Worm (Caenorhabditis elegans): ENCODE results near the gene spe-41.

spe-41 gene

ce11 chrIII:3478795-3479398 lies 34.9 kb upstream of the spe-41 start:
- TF ChIP-seq nhr-179 (tag; optimal IDR thresholded peaks at IDR 0.05) (no peak), nfyb-1 (GFP tag; IDR thresholded peaks at IDR 0.05) (0 out of 2 replicates have a peak, but pooled peaks have one; percentile 35)

- TF ChIP-seq hlh-26 (GFP tag; conservative IDR thresholded peaks at IDR 0.05) (no peak), ztf-22 (GFP tag; optimal IDR thresholded peaks at IDR 0.05) (no peak), Y95B8A.8 (GFP tag; IDR thresholded peaks at IDR 0.05) (no peak), tbx-9 (tag; optimal IDR thresholded peaks at IDR 0.05; ENCODE audit: borderline replicate concordance) (no peak), gei-17 (GFP tag; optimal IDR thresholded peaks at IDR 0.05) (no peak), somi-1 (GFP tag; optimal IDR thresholded peaks at IDR 0.05) (no peak)
Observed at ce11 chrIII:3477375-3477774, 33.4 kb upstream of the spe-41 start.

- no peak for TF ChIP-seq mxl-1 (tag; optimal IDR thresholded peaks at IDR 0.05)
- no peak for TF ChIP-seq dpff-1 (tag; optimal IDR thresholded peaks at IDR 0.05)
- TF ChIP-seq unc-130 (GFP tag; optimal IDR thresholded peaks at IDR 0.05): peak; percentile 7
- 0 out of 2 replicates have a peak, but pooled peaks have one; percentile 8 for TF ChIP-seq bed-2 (GFP tag; IDR thresholded peaks at IDR 0.05)
- no peak for TF ChIP-seq mes-4 (tag; optimal IDR thresholded peaks at IDR 0.05)
- TF ChIP-seq fkh-3 (tag; optimal IDR thresholded peaks at IDR 0.05): no peak
- no peak for TF ChIP-seq F10E7.11 (tag; optimal IDR thresholded peaks at IDR 0.05)
- no peak for TF ChIP-seq let-607 (tag; optimal IDR thresholded peaks at IDR 0.05)
- TF ChIP-seq ccch-3 (GFP tag; optimal IDR thresholded peaks at IDR 0.05): peak; percentile 5
- TF ChIP-seq attf-6 (GFP tag; IDR thresholded peaks at IDR 0.05): no peak
- TF ChIP-seq mel-28 (tag; optimal IDR thresholded peaks at IDR 0.05; ENCODE audit: borderline replicate concordance): no peak
- peak; percentile 86 for TF ChIP-seq ceh-100 (GFP tag; IDR thresholded peaks at IDR 0.05)
Observed at ce11 chrIII:3476245-3476644, 32.2 kb upstream of the spe-41 start.

ce11 chrIII:3475497-3475896 lies 31.5 kb upstream of the spe-41 start, which contains the start of gene C34C12.9:
Gene C34C12.9, minus strand, starts transcription at chrIII:3475512.
- no peak for TF ChIP-seq mxl-1 (tag; optimal IDR thresholded peaks at IDR 0.05)
- no peak for TF ChIP-seq B0019.2 (GFP tag; conservative IDR thresholded peaks at IDR 0.05)
- TF ChIP-seq hlh-26 (GFP tag; conservative IDR thresholded peaks at IDR 0.05): no peak
- TF ChIP-seq F10E7.11 (tag; optimal IDR thresholded peaks at IDR 0.05): no peak
- no peak for TF ChIP-seq mes-4 (tag; optimal IDR thresholded peaks at IDR 0.05)
- 0 out of 2 replicates have a peak, but pooled peaks have one; percentile 36 for TF ChIP-seq Y56A3A.18 (GFP tag; IDR thresholded peaks at IDR 0.05)
- TF ChIP-seq lin-35 (GFP tag; optimal IDR thresholded peaks at IDR 0.05): no peak
- TF ChIP-seq ztf-25 (GFP tag; IDR thresholded peaks at IDR 0.05): no peak
- TF ChIP-seq F22D6.2 (tag; optimal IDR thresholded peaks at IDR 0.05): no peak
- TF ChIP-seq lin-26 (GFP tag; IDR thresholded peaks at IDR 0.05): no peak
- no peak for TF ChIP-seq nfyb-1 (GFP tag; IDR thresholded peaks at IDR 0.05)
- no peak for TF ChIP-seq athp-1 (tag; optimal IDR thresholded peaks at IDR 0.05)
- no peak for TF ChIP-seq K11D2.4 (GFP tag; IDR thresholded peaks at IDR 0.05)
- no peak for TF ChIP-seq hmg-20 (GFP tag; IDR thresholded peaks at IDR 0.05)
- no peak for TF ChIP-seq akir-1 (GFP tag; optimal IDR thresholded peaks at IDR 0.05)
- TF ChIP-seq pbrm-1 (GFP tag; IDR thresholded peaks at IDR 0.05): no peak
- no peak for TF ChIP-seq nhr-179 (tag; optimal IDR thresholded peaks at IDR 0.05)
- TF ChIP-seq dpl-1 (GFP tag; optimal IDR thresholded peaks at IDR 0.05): no peak
- TF ChIP-seq dox-1 (GFP tag; IDR thresholded peaks at IDR 0.05): peak; percentile 20; the same call in 1 of the 2 replicates
- TF ChIP-seq T26A5.8 (tag; optimal IDR thresholded peaks at IDR 0.05): no peak
- peak; percentile 54 for TF ChIP-seq nhr-80 (tag; optimal IDR thresholded peaks at IDR 0.05)
- TF ChIP-seq ceh-91 (GFP tag; IDR thresholded peaks at IDR 0.05): no peak
- TF ChIP-seq F55B11.4 (tag; optimal IDR thresholded peaks at IDR 0.05; ENCODE audit: borderline replicate concordance, insufficient read depth): no peak

All from whole organism, young adult.